Fruit fly (Drosophila melanogaster) whole organism, embryonic: ENCODE results near the gene CG18581.

Source experiments
- Bteb2 ChIP-seq: fragments of 200-800 bp; sonication (Bioruptor generic); optimal IDR thresholded peaks from 2 replicates; lab custom pipeline; 2016; ENCODE audit warnings: missing biosample characterization, missing genetic modification characterization
- CG10543 ChIP-seq: fragments of 200-800 bp; sonication (Bioruptor generic); optimal IDR thresholded peaks from 3 replicates; lab custom pipeline; 2017; ENCODE audit warnings: missing biosample characterization, mild to moderate bottlenecking, missing genetic modification characterization, moderate library complexity
- CG11504 ChIP-seq: fragments of 200-800 bp; sonication (Bioruptor generic); optimal IDR thresholded peaks from 3 replicates; lab custom pipeline; 2019; ENCODE audit warnings: missing biosample characterization, mild to moderate bottlenecking, missing genetic modification characterization, moderate library complexity
- CG12942 ChIP-seq: fragments of 200-800 bp; sonication (Bioruptor generic); optimal IDR thresholded peaks from 3 replicates; lab custom pipeline; 2016; ENCODE audit warnings: missing biosample characterization, missing genetic modification characterization
- CG14667 ChIP-seq: fragments of 200-800 bp; sonication (Bioruptor generic); IDR thresholded peaks from 2 replicates; pipeline ENCODE4 v1.3.6; 2022; ENCODE audit warnings: missing biosample characterization, missing genetic modification characterization
- CG14965 ChIP-seq: fragments of 200-800 bp; sonication (Bioruptor generic); optimal IDR thresholded peaks from 2 replicates; lab custom pipeline; 2016; ENCODE audit warnings: missing biosample characterization, missing genetic modification characterization, borderline replicate concordance
- CG15479 ChIP-seq: fragments of 200-800 bp; sonication (Bioruptor generic); optimal IDR thresholded peaks from 3 replicates; lab custom pipeline; 2019; ENCODE audit warnings: missing biosample characterization, mild to moderate bottlenecking, missing genetic modification characterization, moderate library complexity
- CG2875 ChIP-seq: fragments of 200-800 bp; sonication (Bioruptor generic); optimal IDR thresholded peaks from 2 replicates; lab custom pipeline; 2017; ENCODE audit warnings: missing biosample characterization, mild to moderate bottlenecking, missing genetic modification characterization, missing genetic modification reagents
- CG31365 ChIP-seq: fragments of 200-800 bp; sonication (Bioruptor generic); optimal IDR thresholded peaks from 2 replicates; lab custom pipeline; 2018; ENCODE audit warnings: missing biosample characterization, mild to moderate bottlenecking, missing genetic modification characterization
- CG33213 ChIP-seq: fragments of 200-800 bp; sonication (Bioruptor generic); optimal IDR thresholded peaks from 3 replicates; lab custom pipeline; 2016; ENCODE audit warnings: missing biosample characterization, missing genetic modification characterization
- CG4360 ChIP-seq: fragments of 200-800 bp; sonication (Bioruptor generic); IDR thresholded peaks from 2 replicates; pipeline ENCODE4 v1.3.6; 2022; ENCODE audit warnings: missing biosample characterization, missing genetic modification characterization
- CG43689 ChIP-seq: fragments of 200-800 bp; sonication (Bioruptor generic); IDR thresholded peaks from 2 replicates; pipeline ENCODE4 v1.3.6; 2022; ENCODE audit warnings: missing biosample characterization, missing genetic modification characterization
- CG5245 ChIP-seq: fragments of 200-800 bp; sonication (Bioruptor generic); optimal IDR thresholded peaks from 3 replicates; lab custom pipeline; 2016; ENCODE audit warnings: missing biosample characterization, missing genetic modification characterization
- CG7372 ChIP-seq: fragments of 200-800 bp; sonication (Bioruptor generic); IDR thresholded peaks from 2 replicates; pipeline ENCODE4 v1.3.6; 2022; ENCODE audit warnings: missing biosample characterization, missing genetic modification characterization
- CG8765 ChIP-seq: fragments of 200-800 bp; sonication (Bioruptor generic); IDR thresholded peaks from 2 replicates; pipeline ENCODE4 v1.3.6; 2022; ENCODE audit warnings: missing biosample characterization, missing genetic modification characterization
- CG9876 ChIP-seq: fragments of 200-800 bp; sonication (Bioruptor generic); optimal IDR thresholded peaks from 2 replicates; lab custom pipeline; 2016; ENCODE audit warnings: missing biosample characterization, missing genetic modification characterization
- Chrac-16 ChIP-seq: fragments of 200-800 bp; sonication (Bioruptor generic); optimal IDR thresholded peaks from 3 replicates; lab custom pipeline; 2016; ENCODE audit warnings: missing biosample characterization, missing genetic modification characterization
- D19B ChIP-seq: fragments of 200-800 bp; sonication (Bioruptor generic); optimal IDR thresholded peaks from 2 replicates; lab custom pipeline; 2017; ENCODE audit warnings: missing biosample characterization, mild to moderate bottlenecking, missing genetic modification characterization
- Dfd ChIP-seq, 2 experiments: fragments of >200 bp; optimal IDR thresholded peaks; 2 replicates each; lab custom pipeline; 2017; ENCODE audit warnings: missing biosample characterization in 2 of 2, missing genetic modification characterization in 2 of 2
- Dll ChIP-seq: fragments of 200-800 bp; sonication (Bioruptor generic); IDR thresholded peaks from 4 replicates; pipeline ENCODE4 v1.3.6; 2022; ENCODE audit warnings: missing biosample characterization, missing genetic modification characterization; ENCODE audit not compliant: partially characterized antibody
- Doc2 ChIP-seq: fragments of 200-800 bp; sonication (Bioruptor generic); IDR thresholded peaks from 2 replicates; pipeline ENCODE4 v1.3.6; 2022; ENCODE audit warnings: missing biosample characterization, missing genetic modification characterization
- Elba2 ChIP-seq: fragments of 200-800 bp; sonication (Bioruptor generic); optimal IDR thresholded peaks from 3 replicates; lab custom pipeline; 2016; ENCODE audit warnings: missing biosample characterization, missing genetic modification characterization
- Ets65A ChIP-seq: fragments of 200-800 bp; sonication (Bioruptor generic); peaks from one replicate; lab custom pipeline; 2016; ENCODE audit warnings: missing biosample characterization, missing genetic modification characterization
- Fer1 ChIP-seq: fragments of 200-800 bp; sonication (Bioruptor generic); optimal IDR thresholded peaks from 2 replicates; lab custom pipeline; 2017; ENCODE audit warnings: missing biosample characterization, mild to moderate bottlenecking, missing genetic modification characterization
- Hey ChIP-seq: fragments of 200-800 bp; sonication (Bioruptor generic); optimal IDR thresholded peaks from 3 replicates; lab custom pipeline; 2018; ENCODE audit warnings: missing biosample characterization, mild to moderate bottlenecking, missing genetic modification characterization
- MBD-R2 ChIP-seq: fragments of 200-800 bp; sonication (Bioruptor generic); IDR thresholded peaks from 2 replicates; pipeline ENCODE4 v1.3.6; 2022; ENCODE audit warnings: missing biosample characterization, missing genetic modification characterization
- MTF-1 ChIP-seq: fragments of 200-800 bp; sonication (Bioruptor generic); optimal IDR thresholded peaks from 2 replicates; lab custom pipeline; 2018; ENCODE audit warnings: missing biosample characterization, mild to moderate bottlenecking, missing genetic modification characterization, borderline replicate concordance
- NC2β ChIP-seq: fragments of 200-800 bp; sonication (Bioruptor generic); optimal IDR thresholded peaks from 2 replicates; lab custom pipeline; 2016; ENCODE audit warnings: missing biosample characterization, missing genetic modification characterization
- Opbp ChIP-seq: fragments of 200-800 bp; sonication (Bioruptor generic); IDR thresholded peaks from 3 replicates; pipeline ENCODE4 v1.3.6; 2022; ENCODE audit warnings: missing biosample characterization, missing genetic modification characterization; ENCODE audit not compliant: partially characterized antibody
- Rfx ChIP-seq: fragments of 200-800 bp; sonication (Bioruptor generic); IDR thresholded peaks from 2 replicates; pipeline ENCODE4 v1.3.6; 2022; ENCODE audit warnings: missing biosample characterization, missing genetic modification characterization
- Sox100B ChIP-seq: fragments of 200-800 bp; sonication (Bioruptor generic); optimal IDR thresholded peaks from 3 replicates; lab custom pipeline; 2018; ENCODE audit warnings: missing biosample characterization, mild to moderate bottlenecking, missing genetic modification characterization
- ase ChIP-seq: fragments of 200-800 bp; sonication (Bioruptor generic); IDR thresholded peaks from 3 replicates; pipeline ENCODE4 v1.3.6; 2022; ENCODE audit warnings: missing biosample characterization, missing genetic modification characterization
- cg ChIP-seq: fragments of 200-800 bp; sonication (Bioruptor generic); optimal IDR thresholded peaks from 3 replicates; lab custom pipeline; 2019; ENCODE audit warnings: missing biosample characterization, mild to moderate bottlenecking, missing genetic modification characterization, moderate library complexity
- crp ChIP-seq, 2 experiments: fragments of 200-800 bp; sonication (Bioruptor generic); optimal IDR thresholded peaks; 2 replicates in 1 of 2; 3 replicates in 1 of 2; lab custom pipeline; 2017; ENCODE audit warnings: missing biosample characterization in 2 of 2, missing genetic modification characterization in 2 of 2, mild to moderate bottlenecking in 1 of 2, moderate library complexity in 1 of 2
- cwo ChIP-seq: fragments of 200-800 bp; sonication (Bioruptor generic); optimal IDR thresholded peaks from 3 replicates; lab custom pipeline; 2017; ENCODE audit warnings: missing biosample characterization, missing genetic modification characterization, mild to moderate bottlenecking, moderate library complexity, missing genetic modification reagents
- gt ChIP-seq: fragments of 200-800 bp; sonication (Bioruptor generic); IDR thresholded peaks from 2 replicates; pipeline ENCODE4 v1.3.6; 2022; ENCODE audit warnings: missing biosample characterization, missing genetic modification characterization
- ind ChIP-seq: fragments of 200-800 bp; sonication (Bioruptor generic); optimal IDR thresholded peaks from 3 replicates; lab custom pipeline; 2016; ENCODE audit warnings: missing biosample characterization, missing genetic modification characterization
- ken ChIP-seq: fragments of 200-800 bp; sonication (Bioruptor generic); IDR thresholded peaks from 3 replicates; pipeline ENCODE4 v1.3.6; 2022; ENCODE audit warnings: missing biosample characterization, missing genetic modification characterization
- lov ChIP-seq, 2 experiments: fragments of 200-800 bp in 1 of 2; fragments of >200 bp in 1 of 2; sonication (Bioruptor generic) in 1 of 2; IDR thresholded peaks in 1 of 2; optimal IDR thresholded peaks in 1 of 2; 2 replicates in 1 of 2; 3 replicates in 1 of 2; pipeline versions ENCODE4 v1.3.6 to Lab custom; 2017 to 2022; ENCODE audit warnings: missing biosample characterization in 1 of 2, missing genetic modification characterization in 1 of 2
- phol ChIP-seq: fragments of 200-800 bp; sonication (Bioruptor generic); optimal IDR thresholded peaks from 3 replicates; lab custom pipeline; 2018; ENCODE audit warnings: missing biosample characterization, mild to moderate bottlenecking, missing genetic modification characterization, moderate library complexity
- ro ChIP-seq: fragments of 200-800 bp; sonication (Bioruptor generic); IDR thresholded peaks from 2 replicates; pipeline ENCODE4 v1.3.6; 2022; ENCODE audit warnings: missing biosample characterization, missing genetic modification characterization
- run ChIP-seq: fragments of 200-800 bp; sonication (Bioruptor generic); optimal IDR thresholded peaks from 3 replicates; lab custom pipeline; 2018; ENCODE audit warnings: missing biosample characterization, mild to moderate bottlenecking, missing genetic modification characterization
- slbo ChIP-seq: fragments of 200-800 bp; sonication (Bioruptor generic); IDR thresholded peaks from 2 replicates; pipeline ENCODE4 v1.3.6; 2022; ENCODE audit warnings: missing biosample characterization, missing genetic modification characterization
- sna ChIP-seq: fragments of 200-800 bp; sonication (Bioruptor generic); IDR thresholded peaks from 2 replicates; pipeline ENCODE4 v1.3.6; 2022; ENCODE audit warnings: missing biosample characterization, missing genetic modification characterization; ENCODE audit not compliant: partially characterized antibody
- tio ChIP-seq: fragments of 200-800 bp; sonication (Bioruptor generic); optimal IDR thresholded peaks from 2 replicates; lab custom pipeline; 2017; ENCODE audit warnings: missing biosample characterization, missing genetic modification characterization, inconsistent platforms
- twi ChIP-seq: fragments of 200-800 bp; optimal IDR thresholded peaks from 2 replicates; lab custom pipeline; 2019; ENCODE audit warnings: missing biosample characterization, mild to moderate bottlenecking, missing genetic modification characterization, moderate library complexity
- yki ChIP-seq: fragments of >200 bp; optimal IDR thresholded peaks from 3 replicates; lab custom pipeline; 2018

CG18581 gene

dm6 chr3L:15050109-15050508, at the start of gene CG18581:
Gene CG18581, minus strand, starts transcription at chr3L:15050209.
- TF ChIP-seq Ets65A (peak; percentile 36), CG33213 (GFP tag; lab: Kevin White, UChicago) (no peak)

- TF ChIP-seq CG7372 (GFP tag; lab: Robert Waterston, UW) = no peak
- TF ChIP-seq crp (GFP tag; optimal IDR thresholded peaks at IDR 0.05; lab: Kevin White, UChicago) = no peak
- peak; percentile 4 for TF ChIP-seq twi (tag; lab: Kevin White, UChicago)
- no peak for TF ChIP-seq run (tag; lab: Kevin White, UChicago)
- TF ChIP-seq CG10543 (GFP tag; lab: Kevin White, UChicago) = no peak
- peak; percentile 1 for TF ChIP-seq cg (GFP tag; lab: Kevin White, UChicago)
- TF ChIP-seq Chrac-16 = no peak
- peak; percentile 28 for TF ChIP-seq CG15479
- peak; percentile 4 for TF ChIP-seq Hey
- TF ChIP-seq Bteb2 = no peak
- TF ChIP-seq CG8765 (GFP tag; lab: Robert Waterston, UW) = peak; percentile 24; the same call in 1 of the 2 replicates
- no peak for TF ChIP-seq Sox100B (GFP tag; lab: Kevin White, UChicago)
- TF ChIP-seq CG14965 = no peak
- TF ChIP-seq ken (GFP tag; lab: Robert Waterston, UW) = no peak
- TF ChIP-seq MTF-1 (GFP tag; lab: Kevin White, UChicago) = no peak
- no peak for TF ChIP-seq lov (optimal IDR thresholded peaks at IDR 0.05; lab: Kevin White, UChicago)
- TF ChIP-seq lov (GFP tag; IDR thresholded peaks at IDR 0.05; lab: Robert Waterston, UW) = no peak
- TF ChIP-seq CG9876 = no peak
Measured at dm6 chr3L:15099541-15099940, 49.5 kb upstream of the CG18581 start.

- TF ChIP-seq Opbp (GFP tag; lab: Robert Waterston, UW) = no peak
- TF ChIP-seq yki (lab: Kevin White, UChicago) = peak; percentile 23
- peak; percentile 76; the same call in 1 of the 2 replicates for TF ChIP-seq CG14667 (GFP tag; lab: Robert Waterston, UW)
- peak; percentile 61 for TF ChIP-seq CG12942
- peak; percentile 87 for TF ChIP-seq CG2875
- TF ChIP-seq Fer1 (GFP tag; lab: Kevin White, UChicago) = peak; percentile 89
- TF ChIP-seq NC2β (GFP tag; lab: Kevin White, UChicago) = no peak
- peak; percentile 83 for TF ChIP-seq CG4360 (GFP tag; lab: Robert Waterston, UW)
- peak; percentile 27; the same call in 1 of the 2 replicates for TF ChIP-seq CG43689 (GFP tag; lab: Robert Waterston, UW)
- TF ChIP-seq Dfd (GFP tag; optimal IDR thresholded peaks at IDR 0.05; lab: Kevin White, UChicago) = no peak
- TF ChIP-seq ind (GFP tag; lab: Kevin White, UChicago) = peak; percentile 84
- TF ChIP-seq CG11504 (tag; lab: Kevin White, UChicago) = peak; percentile 91
- TF ChIP-seq sna (GFP tag; lab: Robert Waterston, UW) = peak; percentile 34
- TF ChIP-seq ase (GFP tag; lab: Robert Waterston, UW) = peak; percentile 70; the same call in 2 of the 3 replicates
- TF ChIP-seq CG5245 (GFP tag; lab: Kevin White, UChicago) = peak; percentile 37
- TF ChIP-seq CG31365 (tag; lab: Kevin White, UChicago) = peak; percentile 45
- TF ChIP-seq gt (GFP tag; lab: Robert Waterston, UW) = peak; percentile 39; the same call in 1 of the 2 replicates
- TF ChIP-seq Doc2 = no peak
- peak; percentile 78 for TF ChIP-seq tio (GFP tag; lab: Kevin White, UChicago)
- TF ChIP-seq phol (tag; lab: Kevin White, UChicago) = peak; percentile 95
- TF ChIP-seq MBD-R2 (GFP tag; lab: Robert Waterston, UW) = no peak
- TF ChIP-seq Rfx (GFP tag; lab: Robert Waterston, UW) = peak; percentile 81
- TF ChIP-seq cwo (GFP tag; lab: Kevin White, UChicago) = peak; percentile 92
- peak; percentile 62 for TF ChIP-seq ro (GFP tag; lab: Robert Waterston, UW)
- peak; percentile 52 for TF ChIP-seq D19B (GFP tag; lab: Kevin White, UChicago)
- TF ChIP-seq Dll (GFP tag; lab: Robert Waterston, UW) = peak; percentile 47; the same call in 3 of the 4 replicates
- no peak for TF ChIP-seq Elba2 (GFP tag; lab: Kevin White, UChicago)
- TF ChIP-seq slbo (GFP tag; lab: Robert Waterston, UW) = peak; percentile 71
Measured at dm6 chr3L:15098659-15099512, 48.9 kb upstream of the CG18581 start.
